Worm (Caenorhabditis elegans) whole organism, L2 larva: ENCODE data around the gene B0280.9.

Experiments
- aly-2 ChIP-seq: fragments of 150-350 bp; optimal IDR thresholded peaks from 2 replicates; lab custom pipeline; 2014; ENCODE audit warnings: missing biosample characterization, missing genetic modification characterization
- egl-27 ChIP-seq: sonication (generic microtip); optimal IDR thresholded peaks from 3 replicates; lab custom pipeline; 2017; ENCODE audit warnings: missing biosample characterization, missing genetic modification reagents, missing genetic modification characterization
- elt-3 ChIP-seq: sonication (generic microtip); optimal IDR thresholded peaks from 2 replicates; lab custom pipeline; 2017; ENCODE audit warnings: missing biosample characterization, missing genetic modification characterization
- mdl-1 ChIP-seq, 2 experiments: fragments of 150-350 bp in 1 of 2; sonication (generic microtip) in 1 of 2; optimal IDR thresholded peaks; 2 replicates each; lab custom pipeline; 2017; ENCODE audit warnings: missing biosample characterization in 2 of 2, missing genetic modification characterization in 2 of 2
- nhr-77 ChIP-seq: fragments of 150-350 bp; optimal IDR thresholded peaks from 2 replicates; lab custom pipeline; 2014; ENCODE audit warnings: missing biosample characterization, missing genetic modification characterization

DNA sequence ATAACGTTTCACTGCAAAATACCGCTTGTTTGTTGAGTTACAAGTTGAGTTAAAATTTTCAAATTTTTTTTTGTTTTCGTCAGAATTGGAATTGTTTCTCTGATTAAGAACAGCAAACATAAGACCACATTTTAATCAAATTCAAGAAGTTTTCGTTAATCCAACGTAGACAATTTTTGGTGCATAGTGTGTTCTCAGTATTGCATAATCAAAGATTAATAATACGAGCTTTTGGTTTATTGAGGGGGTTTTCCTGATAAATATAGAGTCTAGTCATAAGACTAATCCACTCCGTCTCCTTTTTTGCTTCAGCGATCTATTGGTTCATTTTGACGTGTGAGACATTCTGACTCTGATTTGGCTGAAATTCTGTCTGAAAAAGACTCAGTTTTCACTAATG is 27.5 kb downstream of the B0280.9 start, which contains the start of gene nhr-9:
- TF ChIP-seq mdl-1 (tag; optimal IDR thresholded peaks at IDR 0.05; lab: Kevin White, UChicago) (no peak), nhr-77 (tag; lab: Kevin White, UChicago) (no peak), aly-2 (tag; lab: Kevin White, UChicago) (no peak), elt-3 (tag; lab: Kevin White, UChicago) (no peak), egl-27 (tag; lab: Kevin White, UChicago) (no peak)
